Worm (Caenorhabditis elegans): ENCODE results near the gene srxa-16.

DNA sequence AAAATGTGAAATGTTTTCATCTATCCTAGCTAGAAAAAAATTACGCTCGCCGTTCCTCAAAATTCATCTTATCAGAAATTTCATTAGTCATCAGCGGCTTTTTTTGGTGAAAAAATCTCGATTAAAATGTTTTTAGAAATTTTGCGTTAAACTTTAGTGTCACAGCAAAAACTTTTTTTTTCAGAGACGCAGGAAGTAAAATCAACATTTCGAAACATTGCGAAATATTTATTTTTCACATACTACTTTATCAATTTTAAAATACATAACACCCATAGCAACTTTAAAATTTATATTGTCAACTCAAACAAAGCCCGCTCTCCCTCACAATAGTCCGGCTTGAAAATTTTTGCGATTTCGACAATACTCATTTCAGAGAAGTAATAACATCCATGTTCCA, 18.1 kb upstream of the srxa-16 start:
- TF ChIP-seq pax-1 (tag; optimal IDR thresholded peaks at IDR 0.05) (no peak), ama-1 (optimal IDR thresholded peaks at IDR 0.05) (no peak), nfya-1 (tag; optimal IDR thresholded peaks at IDR 0.05) (no peak)
